Fruit fly (Drosophila melanogaster) whole organism, pupa: Measurements from ENCODE around the gene CG31441.

Experiments
- CG10348 ChIP-seq: fragments of 200-800 bp; sonication (Bioruptor generic); IDR thresholded peaks from 2 replicates; pipeline ENCODE4 v1.3.6; 2022; ENCODE audit warnings: missing biosample characterization, missing genetic modification characterization
- CG12605 ChIP-seq: fragments of 200-800 bp; sonication (Bioruptor generic); IDR thresholded peaks from 2 replicates; pipeline ENCODE4 v1.3.6; 2022; ENCODE audit warnings: missing biosample characterization, missing genetic modification characterization
- CG13204 ChIP-seq: fragments of 200-800 bp; sonication (Bioruptor generic); optimal IDR thresholded peaks from 2 replicates; lab custom pipeline; 2018; ENCODE audit warnings: missing biosample characterization, mild to moderate bottlenecking, missing genetic modification characterization, moderate library complexity
- CG14655 ChIP-seq: fragments of 200-800 bp; sonication (Bioruptor generic); optimal IDR thresholded peaks from 3 replicates; lab custom pipeline; 2017; ENCODE audit warnings: mild to moderate bottlenecking, missing biosample characterization, missing genetic modification reagents, missing genetic modification characterization
- CG15710 ChIP-seq: fragments of 200-800 bp; sonication (Bioruptor generic); optimal IDR thresholded peaks from 2 replicates; lab custom pipeline; 2018; ENCODE audit warnings: missing biosample characterization, mild to moderate bottlenecking, missing genetic modification characterization, moderate library complexity
- CG17806 ChIP-seq: fragments of 200-800 bp; sonication (Bioruptor generic); optimal IDR thresholded peaks from 2 replicates; lab custom pipeline; 2018; ENCODE audit warnings: missing biosample characterization, mild to moderate bottlenecking, missing genetic modification characterization, moderate library complexity
- CG32121 ChIP-seq: fragments of 200-800 bp; sonication (Bioruptor generic); IDR thresholded peaks from 2 replicates; pipeline ENCODE4 v1.3.6; 2022; ENCODE audit warnings: missing biosample characterization, missing genetic modification characterization
- CG34367 ChIP-seq: fragments of 200-800 bp; sonication (Bioruptor generic); optimal IDR thresholded peaks from 2 replicates; lab custom pipeline; 2018; ENCODE audit warnings: missing biosample characterization, mild to moderate bottlenecking, missing genetic modification characterization
- CG4496 ChIP-seq: fragments of 200-800 bp; sonication (Bioruptor generic); IDR thresholded peaks from 3 replicates; pipeline ENCODE4 v1.3.6; 2022; ENCODE audit warnings: missing biosample characterization, missing genetic modification characterization
- CG8159 ChIP-seq: fragments of 200-800 bp; sonication (Bioruptor generic); optimal IDR thresholded peaks from 3 replicates; lab custom pipeline; 2018; ENCODE audit warnings: missing biosample characterization, mild to moderate bottlenecking, missing genetic modification characterization, moderate library complexity
- CG8301 ChIP-seq: fragments of 200-800 bp; sonication (Bioruptor generic); optimal IDR thresholded peaks from 2 replicates; lab custom pipeline; 2018; ENCODE audit warnings: missing biosample characterization, mild to moderate bottlenecking, missing genetic modification characterization
- CG9948 ChIP-seq: fragments of 200-800 bp; sonication (Bioruptor generic); optimal IDR thresholded peaks from 2 replicates; lab custom pipeline; 2018; ENCODE audit warnings: missing biosample characterization, mild to moderate bottlenecking, missing genetic modification characterization, moderate library complexity
- D1 ChIP-seq: fragments of 200-800 bp; sonication (Bioruptor generic); optimal IDR thresholded peaks from 2 replicates; lab custom pipeline; 2018; ENCODE audit warnings: missing biosample characterization, mild to moderate bottlenecking, missing genetic modification characterization, moderate library complexity
- EcR ChIP-seq: fragments of 200-800 bp; sonication (Bioruptor generic); optimal IDR thresholded peaks from 3 replicates; lab custom pipeline; 2019; ENCODE audit warnings: missing biosample characterization, missing genetic modification characterization, mild to moderate bottlenecking, moderate library complexity, missing genetic modification reagents
- Ets98B ChIP-seq: fragments of 200-800 bp; sonication (Bioruptor generic); IDR thresholded peaks from 2 replicates; pipeline ENCODE4 v1.3.6; 2022; ENCODE audit warnings: missing biosample characterization, missing genetic modification characterization
- Pif1A ChIP-seq: fragments of 200-800 bp; sonication (Bioruptor generic); optimal IDR thresholded peaks from 3 replicates; lab custom pipeline; 2016; ENCODE audit warnings: missing biosample characterization, missing genetic modification characterization
- Pif1B ChIP-seq: fragments of 200-800 bp; sonication (Bioruptor generic); optimal IDR thresholded peaks from 3 replicates; lab custom pipeline; 2016; ENCODE audit warnings: missing biosample characterization, missing genetic modification characterization
- Snoo ChIP-seq: fragments of 200-800 bp; sonication (Bioruptor generic); optimal IDR thresholded peaks from 3 replicates; lab custom pipeline; 2017; ENCODE audit warnings: missing biosample characterization, mild to moderate bottlenecking, missing genetic modification characterization, inconsistent platforms
- fd96Ca ChIP-seq: fragments of 200-800 bp; sonication (Bioruptor generic); IDR thresholded peaks from 3 replicates; pipeline ENCODE4 v1.3.6; 2022; ENCODE audit warnings: missing biosample characterization, missing genetic modification characterization
- gl ChIP-seq: fragments of 200-800 bp; sonication (Bioruptor generic); optimal IDR thresholded peaks from 2 replicates; lab custom pipeline; 2018; ENCODE audit warnings: missing biosample characterization, mild to moderate bottlenecking, missing genetic modification characterization
- rn ChIP-seq: fragments of 200-800 bp; sonication (Bioruptor generic); IDR thresholded peaks from 2 replicates; pipeline ENCODE4 v1.3.6; 2022; ENCODE audit warnings: missing biosample characterization, missing genetic modification characterization

Gene CG31441

dm6 chr3R:11214449-11214950 lies 21.6 kb upstream of the CG31441 start, which contains the start of gene ZnT86D:
TSS of gene ZnT86D (minus strand) at chr3R:11214539.
- TF ChIP-seq CG10348 = no peak
- peak; percentile 66 for TF ChIP-seq CG8159
- no peak for TF ChIP-seq fd96Ca (GFP tag; lab: Robert Waterston, UW)
- TF ChIP-seq Pif1B (GFP tag; lab: Kevin White, UChicago) = peak; percentile 39
- TF ChIP-seq CG34367 (tag; lab: Kevin White, UChicago) = peak; percentile 45
- TF ChIP-seq CG13204 = no peak
- TF ChIP-seq rn = 0 out of 2 replicates have a peak, but pooled peaks have one; percentile 12
- TF ChIP-seq Snoo (tag; lab: Kevin White, UChicago) = peak; percentile 35
- peak; percentile 62 for TF ChIP-seq CG15710 (tag; lab: Kevin White, UChicago)
- TF ChIP-seq D1 (tag; lab: Kevin White, UChicago) = no peak
- peak; percentile 58 for TF ChIP-seq CG9948 (tag; lab: Kevin White, UChicago)
- peak; percentile 45 for TF ChIP-seq CG17806 (tag; lab: Kevin White, UChicago)
- TF ChIP-seq Pif1A = no peak
- TF ChIP-seq CG32121 (GFP tag; lab: Robert Waterston, UW) = peak; percentile 10; the same call in 1 of the 2 replicates
- TF ChIP-seq CG8301 = peak; percentile 47
- peak; percentile 33 for TF ChIP-seq EcR (GFP tag; lab: Kevin White, UChicago)
- TF ChIP-seq gl = no peak
- peak; percentile 35; the same call in 1 of the 2 replicates for TF ChIP-seq Ets98B (GFP tag; lab: Robert Waterston, UW)
- TF ChIP-seq CG4496 (GFP tag; lab: Robert Waterston, UW) = peak; percentile 51; the same call in 1 of the 3 replicates
- TF ChIP-seq CG12605 (GFP tag; lab: Robert Waterston, UW) = peak; percentile 55
- TF ChIP-seq CG14655 (GFP tag; lab: Kevin White, UChicago) = no peak

DNA sequence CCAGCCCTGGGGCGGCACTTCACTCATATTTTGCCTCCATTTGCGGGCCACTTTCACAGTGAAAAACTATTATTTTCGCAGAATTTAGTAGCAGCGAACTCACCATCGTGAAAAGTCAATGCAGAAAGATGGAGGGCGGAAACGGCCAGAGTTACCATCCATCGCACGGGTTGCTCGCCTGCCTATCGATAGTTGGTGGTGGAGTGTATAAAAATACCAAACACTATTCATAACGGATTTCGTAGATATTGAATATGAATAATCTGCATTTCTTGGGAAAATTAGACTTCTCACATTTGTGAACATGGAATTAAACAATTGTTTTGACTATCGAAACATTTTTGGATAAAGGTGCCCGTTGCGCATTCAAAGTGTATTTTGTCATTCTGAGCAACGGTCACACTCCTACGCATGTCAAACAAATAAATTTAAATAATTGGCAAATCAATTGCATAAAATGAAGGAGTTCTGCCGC lies 19.9 kb upstream of the CG31441 start, which contains the start of the genes RpS25 and CG4820:
Gene RpS25 (minus strand): TSS at position 132 of the 475 bp plus-strand sequence.
Gene CG4820 (plus strand): TSS at position 380 of the 475 bp plus-strand sequence.
- TF ChIP-seq gl = peak; percentile 66
- no peak for TF ChIP-seq EcR (GFP tag; lab: Kevin White, UChicago)
- TF ChIP-seq Ets98B (GFP tag; lab: Robert Waterston, UW) = peak; percentile 51
- no peak for TF ChIP-seq CG14655 (GFP tag; lab: Kevin White, UChicago)
- TF ChIP-seq CG8159 = peak; percentile 63
- peak; percentile 38 for TF ChIP-seq CG17806 (tag; lab: Kevin White, UChicago)
- no peak for TF ChIP-seq CG10348
- peak; percentile 51; the same call in 1 of the 3 replicates for TF ChIP-seq CG4496 (GFP tag; lab: Robert Waterston, UW)
- TF ChIP-seq CG8301 = peak; percentile 48
- no peak for TF ChIP-seq CG13204
- TF ChIP-seq fd96Ca (GFP tag; lab: Robert Waterston, UW) = no peak
- TF ChIP-seq CG12605 (GFP tag; lab: Robert Waterston, UW) = no peak
- TF ChIP-seq CG9948 (tag; lab: Kevin White, UChicago) = peak; percentile 11
- TF ChIP-seq Pif1B (GFP tag; lab: Kevin White, UChicago) = peak; percentile 45
- TF ChIP-seq D1 (tag; lab: Kevin White, UChicago) = no peak
- TF ChIP-seq rn = no peak
- TF ChIP-seq Snoo (tag; lab: Kevin White, UChicago) = peak; percentile 92
- TF ChIP-seq Pif1A = no peak
- TF ChIP-seq CG34367 (tag; lab: Kevin White, UChicago) = peak; percentile 87
- TF ChIP-seq CG32121 (GFP tag; lab: Robert Waterston, UW) = no peak; the same call in 1 of the 2 replicates
- TF ChIP-seq CG15710 (tag; lab: Kevin White, UChicago) = peak; percentile 73

DNA sequence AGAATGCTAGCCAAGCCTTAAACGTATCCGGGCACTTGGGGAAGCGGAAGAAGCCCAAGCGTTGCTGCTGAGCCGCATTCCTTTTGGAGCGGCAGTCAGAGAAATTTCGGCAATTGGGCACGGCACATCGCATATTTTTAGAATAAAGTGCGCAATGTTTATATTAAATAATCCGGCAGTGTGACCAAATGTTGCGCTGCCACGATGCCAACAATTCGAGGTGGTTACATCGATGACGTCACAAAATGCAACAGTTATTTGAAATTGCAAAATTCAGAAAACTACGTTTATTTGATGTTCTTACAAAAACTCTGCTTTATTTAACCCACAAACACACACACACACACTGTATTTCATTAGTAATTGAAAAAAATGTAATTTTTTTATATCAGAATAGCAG lies 16.2 kb upstream of the CG31441 start, which contains the start of gene CG6689:
Gene CG6689 (minus strand): TSS at position 182 of the 400 bp plus-strand sequence.
- no peak for TF ChIP-seq CG9948 (tag; lab: Kevin White, UChicago)
- 0 out of 3 replicates have a peak, but pooled peaks have one; percentile 21 for TF ChIP-seq CG4496 (GFP tag; lab: Robert Waterston, UW)
- TF ChIP-seq CG12605 (GFP tag; lab: Robert Waterston, UW) = no peak
- no peak for TF ChIP-seq CG15710 (tag; lab: Kevin White, UChicago)
- TF ChIP-seq Pif1B (GFP tag; lab: Kevin White, UChicago) = no peak

DNA sequence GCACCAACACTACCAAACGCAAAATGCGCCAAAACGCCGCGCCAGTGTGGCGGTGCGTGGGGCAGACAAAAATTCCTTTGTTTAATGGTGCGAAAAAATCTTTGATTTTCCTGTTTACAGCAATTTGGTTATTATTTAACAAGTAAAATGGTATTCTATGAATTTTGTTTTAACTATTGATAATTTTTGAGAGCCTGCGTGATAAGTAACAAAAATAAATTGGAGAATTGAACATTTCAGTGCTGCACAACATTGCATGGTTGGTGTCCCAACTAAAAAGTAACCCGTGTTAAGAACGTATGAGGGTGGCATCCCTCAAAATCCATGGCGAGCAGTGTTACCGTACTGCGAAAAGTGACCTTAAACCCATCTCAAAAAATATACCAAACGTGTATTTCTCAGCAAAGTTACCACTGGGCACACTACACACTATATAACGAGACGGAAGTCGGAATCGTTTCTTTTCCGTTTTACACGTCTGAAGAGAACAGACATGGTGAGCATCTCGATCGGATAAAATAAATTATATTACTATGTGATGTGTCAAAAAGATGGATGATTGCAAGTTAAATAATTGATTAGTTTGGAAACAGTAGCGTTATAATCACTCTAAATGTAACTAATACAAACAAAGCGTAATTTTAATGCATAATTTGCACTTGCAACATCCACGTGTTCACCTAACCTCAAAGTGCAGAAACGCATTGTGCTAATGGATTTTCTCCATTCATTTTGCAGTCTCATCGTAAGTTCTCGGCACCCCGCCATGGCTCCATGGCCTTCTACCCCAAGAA lies 14.5 kb upstream of the CG31441 start, which contains the start of the genes CG6693 and RpL3:
Gene CG6693 (minus strand): TSS at position 203 of the 794 bp plus-strand sequence.
Gene RpL3 (plus strand): TSS at position 458 of the 794 bp plus-strand sequence.
- TF ChIP-seq CG8159 = peak; percentile 59
- no peak for TF ChIP-seq Pif1A
- TF ChIP-seq rn = no peak
- no peak for TF ChIP-seq CG8301
- TF ChIP-seq D1 (tag; lab: Kevin White, UChicago) = no peak
- peak; percentile 58 for TF ChIP-seq CG34367 (tag; lab: Kevin White, UChicago)
- TF ChIP-seq Ets98B (GFP tag; lab: Robert Waterston, UW) = peak; percentile 61
- TF ChIP-seq Snoo (tag; lab: Kevin White, UChicago) = peak; percentile 81
- TF ChIP-seq fd96Ca (GFP tag; lab: Robert Waterston, UW) = no peak
- no peak for TF ChIP-seq CG9948 (tag; lab: Kevin White, UChicago)
- peak; percentile 81 for TF ChIP-seq CG12605 (GFP tag; lab: Robert Waterston, UW)
- no peak for TF ChIP-seq CG14655 (GFP tag; lab: Kevin White, UChicago)
- TF ChIP-seq gl = peak; percentile 56
- no peak for TF ChIP-seq Pif1B (GFP tag; lab: Kevin White, UChicago)
- peak; percentile 31 for TF ChIP-seq CG17806 (tag; lab: Kevin White, UChicago)
- TF ChIP-seq CG10348 = no peak
- peak; percentile 16 for TF ChIP-seq EcR (GFP tag; lab: Kevin White, UChicago)
- peak; percentile 49 for TF ChIP-seq CG15710 (tag; lab: Kevin White, UChicago)
- peak; percentile 74 for TF ChIP-seq CG32121 (GFP tag; lab: Robert Waterston, UW)
- no peak for TF ChIP-seq CG13204
- TF ChIP-seq CG4496 (GFP tag; lab: Robert Waterston, UW) = peak; percentile 78
